Worm (Caenorhabditis elegans) whole organism, L2 larva: ENCODE data around the gene C42D4.3.

Experiments
- ZK546.5 ChIP-seq: sonication (generic microtip); optimal IDR thresholded peaks from 2 replicates; lab custom pipeline; 2017; ENCODE audit warnings: missing biosample characterization, missing genetic modification characterization
- ama-1 ChIP-seq: fragments of 150-350 bp; optimal IDR thresholded peaks from 2 replicates; lab custom pipeline; 2018; ENCODE audit warnings: inconsistent platforms
- ceh-16 ChIP-seq: fragments of 150-350 bp; optimal IDR thresholded peaks from 2 replicates; lab custom pipeline; 2014; ENCODE audit warnings: missing biosample characterization, missing genetic modification characterization
- ceh-82 ChIP-seq: fragments of 150-350 bp; optimal IDR thresholded peaks from 2 replicates; lab custom pipeline; 2014; ENCODE audit warnings: missing biosample characterization, missing genetic modification characterization
- lin-13 ChIP-seq: fragments of 150-350 bp; optimal IDR thresholded peaks from 2 replicates; lab custom pipeline; 2014; ENCODE audit warnings: missing biosample characterization, missing genetic modification reagents, missing genetic modification characterization
- mab-5 ChIP-seq: fragments of 150-350 bp; optimal IDR thresholded peaks from 2 replicates; lab custom pipeline; 2014; ENCODE audit warnings: missing biosample characterization, missing genetic modification characterization
- nhr-237 ChIP-seq: fragments of 150-350 bp; optimal IDR thresholded peaks from 2 replicates; lab custom pipeline; 2014; ENCODE audit warnings: missing biosample characterization, missing genetic modification characterization
- nhr-77 ChIP-seq: fragments of 150-350 bp; optimal IDR thresholded peaks from 2 replicates; lab custom pipeline; 2014; ENCODE audit warnings: missing biosample characterization, missing genetic modification characterization
- unc-62 ChIP-seq: fragments of 150-350 bp; optimal IDR thresholded peaks from 2 replicates; lab custom pipeline; 2014; ENCODE audit warnings: missing biosample characterization, missing genetic modification reagents, missing genetic modification characterization
- ztf-11 ChIP-seq: sonication (generic microtip); optimal IDR thresholded peaks from 2 replicates; lab custom pipeline; 2017; ENCODE audit warnings: missing biosample characterization, missing genetic modification characterization

DNA sequence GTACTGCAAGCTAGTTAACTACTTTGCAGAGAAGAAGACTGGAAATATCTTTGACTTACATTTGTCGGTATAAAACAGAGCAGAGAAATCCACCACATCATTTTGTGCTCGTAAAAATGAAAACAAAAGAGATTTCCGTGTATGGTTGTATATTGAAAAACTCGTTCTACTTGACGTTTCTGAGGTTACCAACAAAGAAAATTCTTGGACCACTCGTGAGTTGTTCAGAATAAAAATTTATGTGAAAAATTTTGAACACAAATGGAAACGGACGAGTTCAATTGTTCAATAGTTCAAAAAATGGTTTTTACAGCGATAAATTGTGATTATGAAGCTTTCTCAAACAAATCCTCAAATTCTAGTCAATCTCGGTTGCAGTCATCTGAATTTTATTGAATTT, 5.6 kb downstream of the C42D4.3 start, which contains the start of gene clec-179:
- TF ChIP-seq ama-1 (lab: Kevin White, UChicago) (no peak), lin-13 (no peak), ceh-82 (tag; lab: Kevin White, UChicago) (no peak), unc-62 (GFP tag; lab: Kevin White, UChicago) (no peak), mab-5 (no peak), nhr-77 (no peak), nhr-237 (tag; lab: Kevin White, UChicago) (no peak), ZK546.5 (tag; lab: Kevin White, UChicago) (no peak), ceh-16 (tag; lab: Kevin White, UChicago) (no peak), ztf-11 (tag; lab: Kevin White, UChicago) (no peak)
